Worm (Caenorhabditis elegans) whole organism, mixed stage, embryonic: ENCODE measurements around the gene W07G4.5.
A peak's percentile ranks its signal among the peaks of the same experiment; 100 is the strongest.

Experiments used
- M03D4.4 ChIP-seq: sonication (generic microtip); optimal IDR thresholded peaks from 2 replicates; lab custom pipeline; 2017; ENCODE audit warnings: mild to moderate bottlenecking, missing genetic modification characterization, missing compliant biosample characterization
- bed-3 ChIP-seq: fragments of 200-800 bp; sonication (Bioruptor generic); optimal IDR thresholded peaks from 3 replicates; lab custom pipeline; 2018; ENCODE audit warnings: mild to moderate bottlenecking, missing genetic modification characterization, moderate library complexity, missing compliant biosample characterization
- blmp-1 ChIP-seq: fragments of 150-350 bp; optimal IDR thresholded peaks from 2 replicates; lab custom pipeline; 2014; ENCODE audit warnings: missing biosample characterization, missing genetic modification characterization
- ceh-39 ChIP-seq: fragments of 150-350 bp; optimal IDR thresholded peaks from 2 replicates; lab custom pipeline; 2014; ENCODE audit warnings: missing biosample characterization, missing genetic modification characterization
- ceh-43 ChIP-seq: fragments of 200-800 bp; sonication (Bioruptor generic); optimal IDR thresholded peaks from 2 replicates; lab custom pipeline; 2018; ENCODE audit warnings: mild to moderate bottlenecking, missing genetic modification characterization, moderate library complexity, missing compliant biosample characterization
- ceh-83 ChIP-seq: fragments of 200-800 bp; sonication (Bioruptor generic); optimal IDR thresholded peaks from 2 replicates; lab custom pipeline; 2018; ENCODE audit warnings: mild to moderate bottlenecking, missing genetic modification characterization, missing compliant biosample characterization
- ces-1 ChIP-seq: fragments of 150-350 bp; optimal IDR thresholded peaks from 2 replicates; lab custom pipeline; 2014; ENCODE audit warnings: missing biosample characterization, missing genetic modification reagents, missing genetic modification characterization
- cnd-1 ChIP-seq: fragments of 200-800 bp; sonication (Bioruptor generic); optimal IDR thresholded peaks from 2 replicates; lab custom pipeline; 2018; ENCODE audit warnings: mild to moderate bottlenecking, missing genetic modification characterization, missing compliant biosample characterization
- drap-1 ChIP-seq: fragments of 200-800 bp; sonication (Bioruptor generic); optimal IDR thresholded peaks from 3 replicates; lab custom pipeline; 2018; ENCODE audit warnings: mild to moderate bottlenecking, missing genetic modification characterization, missing compliant biosample characterization
- elt-1 ChIP-seq: sonication (generic microtip); optimal IDR thresholded peaks from 2 replicates; lab custom pipeline; 2017; ENCODE audit warnings: missing genetic modification characterization, mild to moderate bottlenecking, missing compliant biosample characterization, antibody characterized with exemption, moderate library complexity, borderline replicate concordance; ENCODE audit not compliant: insufficient read depth
- elt-3 ChIP-seq: fragments of 150-350 bp; optimal IDR thresholded peaks from 2 replicates; lab custom pipeline; 2014; ENCODE audit warnings: missing biosample characterization, missing genetic modification characterization
- flh-1 ChIP-seq: fragments of 200-800 bp; sonication (Bioruptor generic); optimal IDR thresholded peaks from 2 replicates; lab custom pipeline; 2018; ENCODE audit warnings: mild to moderate bottlenecking, missing genetic modification characterization, moderate library complexity, missing compliant biosample characterization
- ham-2 ChIP-seq: fragments of 200-800 bp; sonication (Bioruptor generic); optimal IDR thresholded peaks from 2 replicates; lab custom pipeline; 2018; ENCODE audit warnings: mild to moderate bottlenecking, missing genetic modification characterization, missing compliant biosample characterization
- hlh-1 ChIP-seq: fragments of 150-350 bp; optimal IDR thresholded peaks from 2 replicates; lab custom pipeline; 2014; ENCODE audit warnings: missing biosample characterization, missing genetic modification reagents, missing genetic modification characterization
- lin-13 ChIP-seq: fragments of 150-350 bp; optimal IDR thresholded peaks from 2 replicates; lab custom pipeline; 2014; ENCODE audit warnings: missing biosample characterization, missing genetic modification characterization
- lin-32 ChIP-seq: fragments of 200-800 bp; sonication (Bioruptor generic); optimal IDR thresholded peaks from 2 replicates; lab custom pipeline; 2018; ENCODE audit warnings: mild to moderate bottlenecking, missing genetic modification characterization, missing compliant biosample characterization
- lsy-2 ChIP-seq: fragments of 150-350 bp; optimal IDR thresholded peaks from 2 replicates; lab custom pipeline; 2014; ENCODE audit warnings: missing biosample characterization, missing genetic modification characterization
- mab-5 ChIP-seq: fragments of 150-350 bp; optimal IDR thresholded peaks from 2 replicates; lab custom pipeline; 2014; ENCODE audit warnings: missing biosample characterization, missing genetic modification characterization
- mep-1 ChIP-seq: fragments of 150-350 bp; optimal IDR thresholded peaks from 2 replicates; lab custom pipeline; 2017; ENCODE audit warnings: missing biosample characterization, missing genetic modification reagents, missing genetic modification characterization, inconsistent platforms
- mls-2 ChIP-seq: sonication (generic microtip); optimal IDR thresholded peaks from 2 replicates; lab custom pipeline; 2016; ENCODE audit warnings: mild to moderate bottlenecking, missing genetic modification characterization, moderate library complexity, missing compliant biosample characterization
- nhr-12 ChIP-seq: fragments of 150-350 bp; optimal IDR thresholded peaks from 2 replicates; lab custom pipeline; 2014; ENCODE audit warnings: missing biosample characterization, missing genetic modification characterization
- nhr-2 ChIP-seq: fragments of 150-350 bp; optimal IDR thresholded peaks from 2 replicates; lab custom pipeline; 2014; ENCODE audit warnings: missing biosample characterization, missing genetic modification characterization
- nhr-237 ChIP-seq: fragments of 150-350 bp; optimal IDR thresholded peaks from 2 replicates; lab custom pipeline; 2014; ENCODE audit warnings: missing biosample characterization, missing genetic modification characterization
- nhr-28 ChIP-seq: fragments of 150-350 bp; optimal IDR thresholded peaks from 2 replicates; lab custom pipeline; 2014; ENCODE audit warnings: missing biosample characterization, missing genetic modification characterization
- nhr-76 ChIP-seq: sonication (generic microtip); optimal IDR thresholded peaks from 2 replicates; lab custom pipeline; 2017; ENCODE audit warnings: missing biosample characterization, missing genetic modification characterization
- pha-4 ChIP-seq: fragments of 150-350 bp; optimal IDR thresholded peaks from 2 replicates; lab custom pipeline; 2018; ENCODE audit warnings: missing biosample characterization, missing genetic modification reagents, missing genetic modification characterization
- sem-2 ChIP-seq: fragments of 200-800 bp; sonication (Bioruptor generic); optimal IDR thresholded peaks from 2 replicates; lab custom pipeline; 2018; ENCODE audit warnings: mild to moderate bottlenecking, missing genetic modification characterization, missing compliant biosample characterization
- snpc-4 ChIP-seq: fragments of 150-350 bp; optimal IDR thresholded peaks from 2 replicates; lab custom pipeline; 2014; ENCODE audit warnings: missing biosample characterization, missing genetic modification characterization
- sptf-1 ChIP-seq: sonication (generic microtip); optimal IDR thresholded peaks from 2 replicates; lab custom pipeline; 2017; ENCODE audit warnings: mild to moderate bottlenecking, missing genetic modification characterization, moderate library complexity, missing compliant biosample characterization
- tbx-8 ChIP-seq: fragments of 200-800 bp; sonication (Bioruptor generic); optimal IDR thresholded peaks from 2 replicates; lab custom pipeline; 2018; ENCODE audit warnings: mild to moderate bottlenecking, missing genetic modification characterization, moderate library complexity, missing compliant biosample characterization
- unc-120 ChIP-seq: sonication (generic microtip); optimal IDR thresholded peaks from 2 replicates; lab custom pipeline; 2017; ENCODE audit warnings: missing genetic modification characterization, missing compliant biosample characterization; ENCODE audit not compliant: poor library complexity, severe bottlenecking
- unc-39 ChIP-seq: fragments of 150-350 bp; optimal IDR thresholded peaks from 2 replicates; lab custom pipeline; 2014; ENCODE audit warnings: missing biosample characterization, missing genetic modification characterization
- unc-62 ChIP-seq: fragments of 150-350 bp; optimal IDR thresholded peaks from 2 replicates; lab custom pipeline; 2014; ENCODE audit warnings: missing biosample characterization, missing genetic modification reagents, missing genetic modification characterization
- zip-8 ChIP-seq: fragments of 150-350 bp; optimal IDR thresholded peaks from 2 replicates; lab custom pipeline; 2014; ENCODE audit warnings: missing biosample characterization, missing genetic modification characterization
- ztf-11 ChIP-seq: fragments of 150-350 bp; optimal IDR thresholded peaks from 2 replicates; lab custom pipeline; 2014; ENCODE audit warnings: missing biosample characterization, missing genetic modification characterization

W07G4.5 gene

DNA sequence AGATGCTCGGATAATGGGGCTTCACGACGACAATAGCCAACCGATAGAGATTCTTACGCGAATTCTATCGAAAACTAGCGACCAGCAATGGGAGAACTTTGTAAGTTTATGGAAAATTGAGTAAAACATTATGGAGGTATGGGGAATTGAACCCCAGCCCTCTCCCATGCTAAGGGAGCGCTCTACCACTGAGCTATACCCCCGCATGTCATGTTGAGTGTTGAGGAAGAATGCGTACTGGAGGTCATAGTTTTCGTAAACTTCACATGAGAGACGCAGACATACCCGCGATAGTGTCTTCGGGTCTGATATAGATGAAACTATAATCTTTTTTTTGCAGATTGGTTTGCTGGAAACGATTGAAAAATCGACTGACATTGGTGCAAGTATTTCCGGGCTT lies 44.4 kb upstream of the W07G4.5 start:
- TF ChIP-seq pha-4 (tag; lab: Kevin White, UChicago) (peak; percentile 29), drap-1 (GFP tag; lab: Kevin White, UChicago) (peak; percentile 87), bed-3 (GFP tag; lab: Kevin White, UChicago) (peak; percentile 74), cnd-1 (peak; percentile 79), unc-39 (no peak), lsy-2 (tag; lab: Kevin White, UChicago) (no peak), ceh-83 (GFP tag; lab: Kevin White, UChicago) (peak; percentile 92), unc-62 (GFP tag; lab: Kevin White, UChicago) (peak; percentile 37), nhr-76 (no peak), tbx-8 (GFP tag; lab: Kevin White, UChicago) (peak; percentile 62), lin-13 (tag; lab: Kevin White, UChicago) (peak; percentile 43), nhr-28 (tag; lab: Kevin White, UChicago) (peak; percentile 69), M03D4.4 (tag; lab: Kevin White, UChicago) (peak; percentile 87), nhr-237 (tag; lab: Kevin White, UChicago) (peak; percentile 10), mls-2 (tag; lab: Kevin White, UChicago) (peak; percentile 94), sem-2 (GFP tag; lab: Kevin White, UChicago) (peak; percentile 80), blmp-1 (tag; lab: Kevin White, UChicago) (no peak), ceh-43 (GFP tag; lab: Kevin White, UChicago) (peak; percentile 78), mep-1 (tag; lab: Kevin White, UChicago) (peak; percentile 26), nhr-12 (tag; lab: Kevin White, UChicago) (no peak), ces-1 (GFP tag; lab: Kevin White, UChicago) (no peak), sptf-1 (tag; lab: Kevin White, UChicago) (peak; percentile 93), nhr-2 (tag; lab: Kevin White, UChicago) (no peak), ztf-11 (tag; lab: Kevin White, UChicago) (no peak), ham-2 (GFP tag; lab: Kevin White, UChicago) (peak; percentile 90), zip-8 (no peak), ceh-39 (no peak), hlh-1 (tag; lab: Kevin White, UChicago) (no peak), unc-120 (tag; lab: Kevin White, UChicago) (peak; percentile 87), snpc-4 (no peak), elt-3 (tag; lab: Kevin White, UChicago) (no peak), flh-1 (GFP tag; lab: Kevin White, UChicago) (peak; percentile 41), elt-1 (peak; percentile 16), lin-32 (GFP tag; lab: Kevin White, UChicago) (peak; percentile 86), mab-5 (tag; lab: Kevin White, UChicago) (no peak)

- TF ChIP-seq flh-1 (GFP tag; lab: Kevin White, UChicago) (no peak), nhr-12 (tag; lab: Kevin White, UChicago) (no peak), cnd-1 (no peak)
Observed at ce11 chrV:13004374-13004773, 43.4 kb upstream of the W07G4.5 start.

DNA sequence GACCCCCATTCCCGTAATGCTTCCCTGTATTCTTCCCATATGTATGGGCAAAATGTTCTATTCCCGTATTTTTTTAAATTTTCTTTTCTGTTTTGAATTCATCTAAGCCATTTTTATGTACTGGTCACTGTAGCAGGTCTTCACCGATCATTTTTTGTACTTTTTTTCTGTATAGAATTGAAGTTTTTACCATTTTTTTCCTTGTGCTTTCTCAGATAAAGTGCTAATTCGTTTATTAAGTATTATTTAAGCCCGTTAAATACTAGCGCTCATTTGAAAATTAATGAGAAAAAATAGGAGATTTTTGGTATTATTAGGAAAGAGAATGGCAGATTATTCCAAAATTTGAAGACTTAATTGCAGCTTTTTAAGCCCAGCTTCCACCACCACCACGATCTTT lies 41.0 kb upstream of the W07G4.5 start:
- TF ChIP-seq nhr-237 (tag; lab: Kevin White, UChicago), result no peak
- no peak for TF ChIP-seq lin-32 (GFP tag; lab: Kevin White, UChicago)

DNA sequence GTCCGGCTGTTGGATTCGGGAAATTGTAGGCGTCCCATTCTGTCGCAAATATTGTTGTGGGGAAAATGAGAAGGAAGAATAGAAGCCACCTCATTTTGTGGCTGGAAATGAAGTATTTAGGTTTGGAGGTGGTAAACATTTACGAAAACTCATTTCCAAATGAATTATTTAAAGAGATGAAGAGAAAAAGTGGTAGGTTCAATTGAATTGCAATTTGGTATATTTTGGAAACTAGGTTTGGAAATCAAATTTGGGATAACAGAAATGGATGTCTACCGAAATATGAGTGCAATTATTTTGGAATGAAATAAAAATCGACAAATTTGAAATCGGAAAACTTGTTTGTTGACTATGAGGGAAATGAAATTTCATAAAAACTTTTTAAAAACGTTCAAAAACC lies 39.0 kb upstream of the W07G4.5 start, which contains the start of gene F15B9.10:
Gene F15B9.10, minus strand, starts transcription at position 101 of the 400 bp plus-strand sequence.
- TF ChIP-seq nhr-2 (tag; lab: Kevin White, UChicago), result no peak
- no peak for TF ChIP-seq nhr-76
- TF ChIP-seq bed-3 (GFP tag; lab: Kevin White, UChicago), result no peak
- no peak for TF ChIP-seq unc-39
- TF ChIP-seq pha-4 (tag; lab: Kevin White, UChicago), result no peak
- TF ChIP-seq lin-13 (tag; lab: Kevin White, UChicago), result no peak
- no peak for TF ChIP-seq drap-1 (GFP tag; lab: Kevin White, UChicago)
- TF ChIP-seq ztf-11 (tag; lab: Kevin White, UChicago), result no peak
- no peak for TF ChIP-seq M03D4.4 (tag; lab: Kevin White, UChicago)
- TF ChIP-seq ceh-39, result no peak
- TF ChIP-seq ceh-83 (GFP tag; lab: Kevin White, UChicago), result no peak
- TF ChIP-seq snpc-4, result no peak
- no peak for TF ChIP-seq lsy-2 (tag; lab: Kevin White, UChicago)
- TF ChIP-seq ceh-43 (GFP tag; lab: Kevin White, UChicago), result no peak
- TF ChIP-seq nhr-12 (tag; lab: Kevin White, UChicago), result no peak
- TF ChIP-seq mep-1 (tag; lab: Kevin White, UChicago), result no peak
- no peak for TF ChIP-seq zip-8
- TF ChIP-seq elt-3 (tag; lab: Kevin White, UChicago), result no peak
- TF ChIP-seq unc-62 (GFP tag; lab: Kevin White, UChicago), result no peak
- TF ChIP-seq ces-1 (GFP tag; lab: Kevin White, UChicago), result no peak
